Fruit fly (Drosophila melanogaster): ENCODE measurements around the gene AdamTS-B.
A peak's percentile ranks its signal among the peaks of the same experiment; 100 is the strongest.

AdamTS-B gene

DNA sequence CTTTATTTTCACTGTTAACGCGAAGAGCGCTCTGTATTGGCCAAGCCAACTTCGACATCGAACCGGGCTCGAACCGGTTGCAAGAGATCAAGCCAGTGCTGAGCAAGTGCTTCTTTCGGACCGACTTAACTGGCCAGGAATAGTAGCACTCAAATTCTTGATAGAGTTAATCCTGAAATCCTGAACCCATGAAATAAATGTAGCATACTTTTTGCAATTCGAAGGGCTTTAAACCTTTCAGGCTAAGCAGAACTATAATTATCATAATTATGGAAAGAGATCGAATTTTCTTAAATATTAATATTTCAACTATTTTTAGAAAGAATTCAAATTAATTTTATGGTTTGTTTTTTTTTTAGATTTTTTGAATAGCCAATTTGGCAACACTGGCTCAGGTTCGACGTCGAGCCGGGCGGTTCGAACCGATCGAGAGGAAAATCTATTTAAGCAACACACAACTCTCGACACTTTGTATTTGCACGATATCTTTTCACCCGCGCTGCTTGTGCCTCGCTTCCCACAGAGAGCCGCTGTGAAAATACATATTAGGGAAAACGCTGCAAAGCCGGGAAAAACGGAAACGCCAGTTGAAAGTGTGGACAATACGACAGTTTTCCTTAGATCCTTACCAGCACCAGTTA, at the start of gene AdamTS-B (continued):
- TF ChIP-seq gcm (GFP tag; optimal IDR thresholded peaks at IDR 0.05) (peak; percentile 25), Meics (GFP tag; optimal IDR thresholded peaks at IDR 0.05) (peak; percentile 62), CG18599 (GFP tag; optimal IDR thresholded peaks at IDR 0.05) (peak; percentile 22), Max (GFP tag; optimal IDR thresholded peaks at IDR 0.05) (peak; percentile 18), CG7271 (tag; optimal IDR thresholded peaks at IDR 0.05) (no peak), lab (GFP tag; optimal IDR thresholded peaks at IDR 0.05) (peak; percentile 32), croc (GFP tag; conservative IDR thresholded peaks at IDR 0.05) (peak; percentile 48), Stat92E (GFP tag; optimal IDR thresholded peaks at IDR 0.05) (peak in 1 of 3 experiments; percentile 1), CG18619 (GFP tag; optimal IDR thresholded peaks at IDR 0.05) (peak; percentile 14), CG15479 (GFP tag; optimal IDR thresholded peaks at IDR 0.05) (peak; percentile 22), CG33557 (GFP tag; optimal IDR thresholded peaks at IDR 0.05) (peak; percentile 39), lola (GFP tag; optimal IDR thresholded peaks at IDR 0.05) (peak in 1 of 3 experiments; percentile 62), Fer3 (tag; optimal IDR thresholded peaks at IDR 0.05) (peak; percentile 18), CG10366 (GFP tag; IDR thresholded peaks at IDR 0.05) (peak; percentile 18; the same call in 1 of the 2 replicates), Six4 (GFP tag; optimal IDR thresholded peaks at IDR 0.05) (no peak), Xbp1 (GFP tag; optimal IDR thresholded peaks at IDR 0.05) (peak; percentile 41), fd64A (GFP tag; optimal IDR thresholded peaks at IDR 0.05) (no peak), slbo (GFP tag; IDR thresholded peaks at IDR 0.05) (peak; percentile 56), Hsf (GFP tag; optimal IDR thresholded peaks at IDR 0.05) (peak; percentile 40), CG9727 (GFP tag; optimal IDR thresholded peaks at IDR 0.05) (peak; percentile 40), CG15514 (GFP tag; optimal IDR thresholded peaks at IDR 0.05) (no peak), CG10462 (GFP tag; optimal IDR thresholded peaks at IDR 0.05) (peak; percentile 10), bowl (GFP tag; IDR thresholded peaks at IDR 0.05) (peak; percentile 12; the same call in 1 of the 2 replicates), prd (optimal IDR thresholded peaks at IDR 0.05) (no peak), prd (GFP tag; IDR thresholded peaks at IDR 0.05) (peak; percentile 41; the same call in 1 of the 3 replicates), CG31441 (GFP tag; IDR thresholded peaks at IDR 0.05) (peak; percentile 67), Blimp-1 (GFP tag; optimal IDR thresholded peaks at IDR 0.05) (peak; percentile 37), dmrt99B (tag; optimal IDR thresholded peaks at IDR 0.05) (peak; percentile 65), nom (GFP tag; optimal IDR thresholded peaks at IDR 0.05) (peak; percentile 47), bcd (GFP tag; optimal IDR thresholded peaks at IDR 0.05) (peak; percentile 44), CG13287 (GFP tag; IDR thresholded peaks at IDR 0.05; ENCODE audit: partially characterized antibody) (no peak), CG12942 (GFP tag; optimal IDR thresholded peaks at IDR 0.05) (peak; percentile 1), CG31224 (GFP tag; IDR thresholded peaks at IDR 0.05) (no peak), CG4424 (GFP tag; optimal IDR thresholded peaks at IDR 0.05) (peak; percentile 48), vvl (GFP tag; IDR thresholded peaks at IDR 0.05) (peak; percentile 61; the same call in 1 of the 2 replicates), CG11504 (tag; optimal IDR thresholded peaks at IDR 0.05) (peak; percentile 69), CG8290 (GFP tag; optimal IDR thresholded peaks at IDR 0.05) (peak; percentile 47), CG8290 (tag; optimal IDR thresholded peaks at IDR 0.05) (no peak), CG11695 (GFP tag; IDR thresholded peaks at IDR 0.05) (peak; percentile 50; the same call in 2 of the 3 replicates), CG9215 (GFP tag; IDR thresholded peaks at IDR 0.05) (peak; percentile 28; the same call in 1 of the 2 replicates), cas (GFP tag; IDR thresholded peaks at IDR 0.05) (no peak), fru (optimal IDR thresholded peaks at IDR 0.05) (no peak), Nf-YC (tag; optimal IDR thresholded peaks at IDR 0.05) (peak; percentile 25), btn (GFP tag; optimal IDR thresholded peaks at IDR 0.05) (no peak), twi (tag; optimal IDR thresholded peaks at IDR 0.05) (no peak), CG14014 (GFP tag; IDR thresholded peaks at IDR 0.05) (0 out of 2 replicates have a peak, but pooled peaks have one; percentile 20)
